Fruit fly (Drosophila melanogaster) whole organism, larva: Measurements from ENCODE around the gene CG4701.

ENCODE experiments used
- noc ChIP-seq: fragments of 200-800 bp; sonication (Bioruptor generic); optimal IDR thresholded peaks from 3 replicates; lab custom pipeline; 2019; ENCODE audit warnings: missing biosample characterization, mild to moderate bottlenecking, missing genetic modification characterization, moderate library complexity

The CG4701 gene

dm6 chr2L:14802034-14802433 lies 36.3 kb downstream of the CG4701 start, which contains the start of gene CG33308:
Gene CG33308 (plus strand): TSS chr2L:14802334.
- no peak for TF ChIP-seq noc (tag; lab: Kevin White, UChicago)

DNA sequence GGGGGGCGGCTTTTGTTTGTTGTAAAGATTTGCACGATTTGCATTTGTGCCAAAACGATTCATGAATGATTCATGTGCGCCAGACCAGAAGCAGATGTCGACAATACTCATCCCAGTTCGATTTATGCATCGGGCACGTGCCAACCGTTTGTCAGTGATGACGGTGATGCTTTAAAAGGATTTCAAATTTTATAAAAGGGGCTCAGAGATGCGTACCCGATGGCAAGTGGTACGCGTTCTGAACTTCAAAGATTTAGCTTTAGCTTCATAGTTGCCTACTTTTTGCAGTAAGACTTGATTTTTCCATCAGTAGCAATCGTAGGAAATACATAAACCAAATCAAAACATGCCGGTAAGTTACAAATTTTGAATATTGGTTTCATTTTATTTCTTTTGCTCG lies 44.8 kb downstream of the CG4701 start, which contains the start of gene CG33309:
Gene CG33309 (plus strand): TSS at position 301 of the 400 bp plus-strand sequence.
- TF ChIP-seq noc (tag; lab: Kevin White, UChicago), result no peak
